Worm (Caenorhabditis elegans): ENCODE measurements around the gene F23H12.10.

F23H12.10 gene

ce11 chrV:12401383-12401782 is 27.3 kb upstream of the F23H12.10 start, which contains the start of gene K01D12.7:
Gene K01D12.7 (minus strand): TSS chrV:12401483.
- TF ChIP-seq unc-62 (GFP tag; optimal IDR thresholded peaks at IDR 0.05) = no peak

ce11 chrV:12400677-12401236 is 26.7 kb upstream of the F23H12.10 start, which contains the start of the genes K01D12.20 and miga-1:
Gene K01D12.20 (minus strand): TSS chrV:12400814.
Gene miga-1 (minus strand): TSS chrV:12400859.
- TF ChIP-seq unc-62 (GFP tag; optimal IDR thresholded peaks at IDR 0.05) = no peak

- TF ChIP-seq unc-62 (GFP tag; optimal IDR thresholded peaks at IDR 0.05) = no peak
Observed at ce11 chrV:12397545-12397944, 23.5 kb upstream of the F23H12.10 start, which contains the start of gene K01D12.5. Gene K01D12.5 (plus strand): TSS chrV:12397845.

ce11 chrV:12395699-12396098 is 21.6 kb upstream of the F23H12.10 start, which contains the start of gene twk-14:
Gene twk-14 (minus strand): TSS chrV:12395706.
- TF ChIP-seq unc-62 (GFP tag; optimal IDR thresholded peaks at IDR 0.05) = no peak

- TF ChIP-seq unc-62 (GFP tag; optimal IDR thresholded peaks at IDR 0.05) = no peak
Observed at ce11 chrV:12386154-12386553, 12.1 kb upstream of the F23H12.10 start, which contains the start of gene K01D12.15. Gene K01D12.15 (plus strand): TSS chrV:12386454.

ce11 chrV:12377256-12377655 is 3.2 kb upstream of the F23H12.10 start, which contains the start of gene K01D12.1:
Gene K01D12.1 (plus strand): TSS chrV:12377556.
- TF ChIP-seq unc-62 (GFP tag; optimal IDR thresholded peaks at IDR 0.05) = no peak

ce11 chrV:12371386-12371785 is 2.7 kb downstream of the F23H12.10 start, which contains the start of gene F23H12.7:
Gene F23H12.7 (plus strand): TSS chrV:12371686.
- TF ChIP-seq unc-62 (GFP tag; optimal IDR thresholded peaks at IDR 0.05) = no peak

ce11 chrV:12369437-12369836 is 4.6 kb downstream of the F23H12.10 start, which contains the start of gene gcy-13:
Gene gcy-13 (minus strand): TSS chrV:12369537.
- no peak for TF ChIP-seq unc-62 (GFP tag; optimal IDR thresholded peaks at IDR 0.05)

ce11 chrV:12365104-12365503 is 9.0 kb downstream of the F23H12.10 start, which contains the start of gene fipr-2:
Gene fipr-2 (plus strand): TSS chrV:12365348.
- TF ChIP-seq unc-62 (GFP tag; optimal IDR thresholded peaks at IDR 0.05) = no peak

- TF ChIP-seq unc-62 (GFP tag; optimal IDR thresholded peaks at IDR 0.05) = no peak
Observed at ce11 chrV:12361644-12362043, 12.4 kb downstream of the F23H12.10 start, which contains the start of gene fipr-1. Gene fipr-1 (minus strand): TSS chrV:12361744.

ce11 chrV:12358347-12358746 is 15.7 kb downstream of the F23H12.10 start, which contains the start of gene F23H12.5:
Gene F23H12.5 (plus strand): TSS chrV:12358647.
- TF ChIP-seq unc-62 (GFP tag; optimal IDR thresholded peaks at IDR 0.05) = no peak

- no peak for TF ChIP-seq unc-62 (GFP tag; optimal IDR thresholded peaks at IDR 0.05)
Observed at ce11 chrV:12357632-12358031, 16.4 kb downstream of the F23H12.10 start.

- no peak for TF ChIP-seq unc-62 (GFP tag; optimal IDR thresholded peaks at IDR 0.05)
Observed at ce11 chrV:12354193-12354830, 19.8 kb downstream of the F23H12.10 start.

ce11 chrV:12353505-12353904 is 20.6 kb downstream of the F23H12.10 start:
- TF ChIP-seq unc-62 (GFP tag; optimal IDR thresholded peaks at IDR 0.05) = no peak

- TF ChIP-seq unc-62 (GFP tag; optimal IDR thresholded peaks at IDR 0.05) = no peak
Observed at ce11 chrV:12352881-12353280, 21.2 kb downstream of the F23H12.10 start.

- no peak for TF ChIP-seq unc-62 (GFP tag; optimal IDR thresholded peaks at IDR 0.05)
Observed at ce11 chrV:12352445-12352844, 21.6 kb downstream of the F23H12.10 start, which contains the start of gene sqt-3. Gene sqt-3 (plus strand): TSS chrV:12352745.

- no peak for TF ChIP-seq unc-62 (GFP tag; optimal IDR thresholded peaks at IDR 0.05)
Observed at ce11 chrV:12351842-12352241, 22.2 kb downstream of the F23H12.10 start.
